Worm (Caenorhabditis elegans) whole organism, early embryonic: ENCODE data around the gene Y113G7B.12.
A peak's percentile ranks its signal among the peaks of the same experiment; 100 is the strongest.

ENCODE experiments used
- B0310.2 ChIP-seq: sonication (generic microtip); optimal IDR thresholded peaks from 2 replicates; lab custom pipeline; 2016; ENCODE audit warnings: mild to moderate bottlenecking, missing genetic modification characterization, missing compliant biosample characterization
- F13C5.2 ChIP-seq: sonication (generic microtip); optimal IDR thresholded peaks from 2 replicates; lab custom pipeline; 2017; ENCODE audit warnings: mild to moderate bottlenecking, missing genetic modification characterization, inconsistent platforms, missing compliant biosample characterization
- aly-1 ChIP-seq: sonication (generic microtip); optimal IDR thresholded peaks from 2 replicates; lab custom pipeline; 2016; ENCODE audit warnings: missing genetic modification characterization, missing compliant biosample characterization
- ama-1 ChIP-seq: fragments of 150-350 bp; optimal IDR thresholded peaks from 2 replicates; lab custom pipeline; 2014
- ceh-13 ChIP-seq: fragments of 200-800 bp; sonication (Bioruptor generic); optimal IDR thresholded peaks from 2 replicates; lab custom pipeline; 2018; ENCODE audit warnings: mild to moderate bottlenecking, missing genetic modification characterization, missing compliant biosample characterization
- ceh-36 ChIP-seq: sonication (generic microtip); optimal IDR thresholded peaks from 2 replicates; lab custom pipeline; 2016; ENCODE audit warnings: missing genetic modification characterization, inconsistent platforms, missing compliant biosample characterization
- ets-7 ChIP-seq: sonication (generic microtip); optimal IDR thresholded peaks from 2 replicates; lab custom pipeline; 2016; ENCODE audit warnings: missing genotype, missing genetic modification characterization, missing compliant biosample characterization
- flt-1 ChIP-seq: fragments of 200-800 bp; sonication (Bioruptor generic); IDR thresholded peaks from 2 replicates; pipeline ENCODE4 v1.3.6; 2022; ENCODE audit warnings: missing genetic modification characterization, missing compliant biosample characterization
- hmbx-1 ChIP-seq: sonication (generic microtip); optimal IDR thresholded peaks from 2 replicates; lab custom pipeline; 2016; ENCODE audit warnings: mild to moderate bottlenecking, missing genetic modification characterization, missing compliant biosample characterization
- hmg-4 ChIP-seq: fragments of 200-800 bp; sonication (Bioruptor generic); optimal IDR thresholded peaks from 2 replicates; lab custom pipeline; 2018; ENCODE audit warnings: mild to moderate bottlenecking, missing genetic modification characterization, missing compliant biosample characterization
- hnd-1 ChIP-seq: sonication (generic microtip); optimal IDR thresholded peaks from 2 replicates; lab custom pipeline; 2016; ENCODE audit warnings: missing genetic modification characterization, missing compliant biosample characterization
- pes-1 ChIP-seq: fragments of 200-800 bp; sonication (Bioruptor generic); IDR thresholded peaks from 2 replicates; pipeline ENCODE4 v1.3.6; 2022; ENCODE audit warnings: missing genetic modification reagents, missing genetic modification characterization, missing compliant biosample characterization
- scrt-1 ChIP-seq: fragments of 200-800 bp; sonication (Bioruptor generic); IDR thresholded peaks from 2 replicates; pipeline ENCODE4 v1.3.6; 2022; ENCODE audit warnings: missing genetic modification characterization, missing compliant biosample characterization
- sea-1 ChIP-seq: fragments of 200-800 bp; sonication (Bioruptor generic); conservative IDR thresholded peaks from 2 replicates; pipeline ENCODE4 v1.3.6; 2022; ENCODE audit warnings: missing genetic modification characterization, missing compliant biosample characterization
- tbx-11 ChIP-seq: fragments of 200-800 bp; sonication (Bioruptor generic); IDR thresholded peaks from 2 replicates; pipeline ENCODE4 v1.3.6; 2022; ENCODE audit warnings: missing genetic modification characterization, missing compliant biosample characterization
- tbx-37 ChIP-seq: fragments of 200-800 bp; sonication (Bioruptor generic); conservative IDR thresholded peaks from 2 replicates; pipeline ENCODE4 v1.3.6; 2022; ENCODE audit warnings: missing genetic modification reagents, missing genetic modification characterization, missing compliant biosample characterization
- tra-4 ChIP-seq: sonication (generic microtip); optimal IDR thresholded peaks from 2 replicates; lab custom pipeline; 2017; ENCODE audit warnings: missing genetic modification characterization, missing compliant biosample characterization

Gene Y113G7B.12

ce11 chrV:20212584-20212983 is at the start of gene Y113G7B.12:
Gene Y113G7B.12, minus strand, starts transcription at chrV:20212684.
- TF ChIP-seq aly-1 (tag; lab: Kevin White, UChicago) (no peak), sea-1 (GFP tag; lab: Robert Waterston, UW) (no peak), tbx-37 (GFP tag; lab: Robert Waterston, UW) (no peak), flt-1 (no peak), hnd-1 (tag; lab: Kevin White, UChicago) (no peak), tra-4 (no peak), hmbx-1 (no peak), ets-7 (no peak), F13C5.2 (no peak), hmg-4 (GFP tag; lab: Kevin White, UChicago) (no peak), ceh-36 (no peak)

DNA sequence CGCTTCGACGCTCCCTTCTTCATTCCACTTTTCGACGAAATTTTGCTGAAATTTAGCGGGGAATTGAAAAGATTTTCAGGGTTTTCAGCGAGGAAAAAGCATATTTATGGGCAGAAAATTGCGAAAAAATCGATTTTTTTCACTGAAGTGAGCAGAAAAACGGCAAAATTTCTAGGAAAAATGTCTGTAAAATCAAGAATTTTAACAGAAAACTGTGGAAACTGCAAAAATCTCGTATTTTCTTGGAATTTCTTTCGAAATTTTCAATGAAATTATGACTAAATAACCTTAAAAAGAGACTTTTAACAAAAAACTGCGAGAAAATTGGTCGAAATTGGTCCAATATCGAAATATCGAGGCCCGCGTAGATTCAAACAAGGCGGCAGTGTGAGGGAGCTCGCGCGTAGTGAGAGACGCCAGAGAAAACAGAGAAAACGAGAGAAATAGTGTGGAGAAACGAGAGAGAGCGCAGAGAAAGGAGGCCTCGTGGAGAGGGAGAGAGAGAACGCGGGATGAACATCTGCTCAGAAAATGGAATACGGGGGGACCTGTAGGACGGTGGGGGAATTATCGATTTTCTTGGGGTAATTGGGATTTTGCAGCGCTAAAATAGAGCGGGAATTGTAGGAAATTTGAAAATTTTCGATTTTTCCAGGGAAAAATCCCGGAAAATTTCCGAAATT is 37.1 kb upstream of the Y113G7B.12 start, which contains the start of gene swsn-1:
Gene swsn-1 (minus strand): TSS at position 51 of the 683 bp plus-strand sequence.
- TF ChIP-seq tbx-37 (GFP tag; lab: Robert Waterston, UW) (no peak), ceh-13 (GFP tag; lab: Kevin White, UChicago) (no peak), hnd-1 (tag; lab: Kevin White, UChicago) (no peak), ama-1 (lab: Kevin White, UChicago) (no peak), scrt-1 (GFP tag; lab: Robert Waterston, UW) (no peak)

ce11 chrV:20241243-20241862 is 28.9 kb upstream of the Y113G7B.12 start:
- TF ChIP-seq hmg-4 (GFP tag; lab: Kevin White, UChicago) (no peak), flt-1 (no peak), sea-1 (GFP tag; lab: Robert Waterston, UW) (no peak), hnd-1 (tag; lab: Kevin White, UChicago) (no peak), pes-1 (GFP tag; lab: Robert Waterston, UW) (0 out of 2 replicates have a peak, but pooled peaks have one; percentile 30)

ce11 chrV:20237429-20237828 is 24.9 kb upstream of the Y113G7B.12 start, which contains the start of gene sld-5:
Gene sld-5, minus strand, starts transcription at chrV:20237745.
- TF ChIP-seq sea-1 (GFP tag; lab: Robert Waterston, UW) (no peak), pes-1 (GFP tag; lab: Robert Waterston, UW) (no peak), hnd-1 (tag; lab: Kevin White, UChicago) (no peak), tbx-37 (GFP tag; lab: Robert Waterston, UW) (no peak), tra-4 (no peak), hmg-4 (GFP tag; lab: Kevin White, UChicago) (no peak), ets-7 (no peak), ceh-36 (no peak), scrt-1 (GFP tag; lab: Robert Waterston, UW) (no peak), hmbx-1 (no peak), flt-1 (no peak), ama-1 (lab: Kevin White, UChicago) (no peak), tbx-11 (no peak), aly-1 (tag; lab: Kevin White, UChicago) (no peak), B0310.2 (tag; lab: Kevin White, UChicago) (no peak), ceh-13 (GFP tag; lab: Kevin White, UChicago) (no peak), F13C5.2 (no peak)

ce11 chrV:20235231-20235630 is 22.7 kb upstream of the Y113G7B.12 start:
- no peak for TF ChIP-seq ceh-36
- TF ChIP-seq aly-1 (tag; lab: Kevin White, UChicago), result no peak
- TF ChIP-seq sea-1 (GFP tag; lab: Robert Waterston, UW), result no peak
- TF ChIP-seq tbx-11, result no peak
- TF ChIP-seq B0310.2 (tag; lab: Kevin White, UChicago), result no peak
- TF ChIP-seq flt-1, result no peak

DNA sequence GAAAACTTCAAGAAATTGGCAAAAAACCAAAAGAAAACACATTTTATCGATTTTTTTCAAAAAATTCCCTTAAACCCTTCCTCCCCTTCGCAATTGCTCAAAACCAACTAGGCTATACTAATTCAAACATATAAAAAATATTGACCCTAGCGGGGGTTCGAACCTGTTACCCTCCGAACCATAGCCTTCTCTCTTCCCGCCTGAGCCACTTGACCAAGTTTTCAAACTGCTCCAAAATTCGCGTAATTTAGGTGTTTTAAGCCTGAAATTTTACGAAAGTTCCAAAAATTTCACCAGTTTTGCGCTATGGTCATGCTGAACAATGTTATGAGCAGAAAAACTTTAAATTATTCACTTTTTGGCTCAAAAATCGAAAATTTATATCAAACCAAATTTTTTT is 22.0 kb upstream of the Y113G7B.12 start:
- TF ChIP-seq ceh-36 (peak; percentile 18), tbx-37 (GFP tag; lab: Robert Waterston, UW) (no peak), tra-4 (no peak), scrt-1 (GFP tag; lab: Robert Waterston, UW) (0 out of 2 replicates have a peak, but pooled peaks have one; percentile 20), hnd-1 (tag; lab: Kevin White, UChicago) (no peak), F13C5.2 (no peak), ama-1 (lab: Kevin White, UChicago) (peak; percentile 29), B0310.2 (tag; lab: Kevin White, UChicago) (peak; percentile 16), flt-1 (0 out of 2 replicates have a peak, but pooled peaks have one; percentile 27), sea-1 (GFP tag; lab: Robert Waterston, UW) (no peak), ets-7 (no peak), ceh-13 (GFP tag; lab: Kevin White, UChicago) (no peak), pes-1 (GFP tag; lab: Robert Waterston, UW) (peak; percentile 7; the same call in 1 of the 2 replicates), aly-1 (tag; lab: Kevin White, UChicago) (no peak)

DNA sequence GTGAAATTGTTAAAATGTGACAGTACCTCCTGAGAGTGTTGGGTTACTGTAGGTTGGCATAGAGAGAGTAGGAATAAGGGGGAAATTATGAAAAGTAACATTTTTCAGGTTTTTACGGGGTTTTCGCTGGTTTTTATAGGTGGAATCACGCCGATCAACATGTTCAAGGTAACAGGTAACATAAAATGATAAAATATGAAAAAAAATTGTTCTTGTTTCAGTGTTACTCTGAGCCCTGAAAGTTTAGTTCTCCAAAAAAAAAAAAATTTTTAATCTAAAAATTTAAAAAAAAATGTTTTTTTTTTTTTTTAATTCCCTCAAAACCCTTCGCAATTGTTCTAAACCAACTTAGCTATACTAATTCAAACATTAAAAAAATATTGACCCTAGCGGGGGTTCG is 21.3 kb upstream of the Y113G7B.12 start, which contains the start of gene Y113G7B.15:
Gene Y113G7B.15 (minus strand): TSS at position 101 of the 400 bp plus-strand sequence.
- TF ChIP-seq tbx-37 (GFP tag; lab: Robert Waterston, UW) (no peak), sea-1 (GFP tag; lab: Robert Waterston, UW) (no peak)

DNA sequence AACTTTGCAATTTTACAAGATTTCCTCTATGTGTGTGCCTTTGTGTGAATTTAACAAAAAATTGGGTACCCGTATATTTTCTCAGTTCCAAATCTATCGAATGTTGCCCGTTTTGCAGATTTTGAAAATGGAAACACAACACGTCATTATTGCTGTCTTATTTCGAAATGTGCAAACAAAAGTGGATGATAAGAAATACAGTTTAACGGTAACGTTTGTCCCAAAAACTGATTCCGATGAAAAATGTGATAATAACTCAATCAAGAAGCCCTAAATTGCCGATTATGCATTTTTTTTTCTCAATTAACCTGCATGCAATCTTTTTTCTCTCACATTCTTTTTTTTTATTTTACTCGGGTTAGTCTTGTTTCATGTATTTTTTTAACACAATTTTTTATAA is 12.8 kb upstream of the Y113G7B.12 start:
- no peak for TF ChIP-seq hmg-4 (GFP tag; lab: Kevin White, UChicago)
- no peak for TF ChIP-seq tra-4
- TF ChIP-seq scrt-1 (GFP tag; lab: Robert Waterston, UW), result no peak
- no peak for TF ChIP-seq aly-1 (tag; lab: Kevin White, UChicago)
- TF ChIP-seq ets-7, result no peak
- no peak for TF ChIP-seq tbx-11
- TF ChIP-seq hnd-1 (tag; lab: Kevin White, UChicago), result no peak
- TF ChIP-seq flt-1, result no peak
